Worm (Caenorhabditis elegans): ENCODE measurements around the gene fbxa-13.

DNA sequence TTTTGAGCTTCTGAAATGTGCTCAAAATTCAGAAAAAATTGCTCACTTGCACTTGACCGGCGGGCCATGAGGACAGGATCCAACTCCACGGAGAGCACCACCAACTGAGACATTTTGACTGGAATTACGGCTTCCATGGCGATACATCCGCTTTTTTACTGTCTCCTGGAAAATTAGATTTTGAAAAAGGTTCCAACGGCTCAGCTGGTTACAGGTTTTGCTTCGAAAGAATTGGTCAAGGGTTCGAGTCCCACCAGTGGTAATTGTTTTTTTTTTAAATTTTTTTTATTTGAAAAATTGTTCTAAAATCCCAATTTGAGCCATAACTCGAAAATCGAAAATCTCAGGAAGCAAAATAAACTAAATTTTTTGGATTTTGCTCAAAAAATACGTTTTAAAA, 43.3 kb downstream of the fbxa-13 start:
- TF ChIP-seq hlh-6 (tag; optimal IDR thresholded peaks at IDR 0.05) (no peak), odd-2 (tag; optimal IDR thresholded peaks at IDR 0.05) (no peak), ztf-16 (tag; optimal IDR thresholded peaks at IDR 0.05) (no peak), pag-3 (tag; optimal IDR thresholded peaks at IDR 0.05; ENCODE audit: borderline replicate concordance) (no peak), ceh-48 (tag; optimal IDR thresholded peaks at IDR 0.05) (no peak), unc-55 (GFP tag; optimal IDR thresholded peaks at IDR 0.05) (no peak)
